Fruit fly (Drosophila melanogaster) whole organism: ENCODE measurements around the gene CG34313.

Source experiments
- CG8478 ChIP-seq: fragments of >200 bp; optimal IDR thresholded peaks from 2 replicates; lab custom pipeline; 2018; ENCODE audit warnings: inconsistent platforms
- Dll ChIP-seq: fragments of >200 bp; optimal IDR thresholded peaks from 2 replicates; lab custom pipeline; 2017
- EcR ChIP-seq, 2 experiments: fragments of >200 bp; optimal IDR thresholded peaks; 2 replicates each; lab custom pipeline; 2017; ENCODE audit warnings: missing biosample characterization in 2 of 2, missing genetic modification characterization in 2 of 2, missing genetic modification reagents in 2 of 2
- pan ChIP-seq: fragments of >200 bp; optimal IDR thresholded peaks from 2 replicates; lab custom pipeline; 2017
- psq ChIP-seq: fragments of >200 bp; optimal IDR thresholded peaks from 2 replicates; lab custom pipeline; 2017
- usp ChIP-seq: fragments of >200 bp; optimal IDR thresholded peaks from 2 replicates; lab custom pipeline; 2017; ENCODE audit warnings: missing biosample characterization, missing genetic modification characterization, mixed read lengths

dm6 chr2L:16859103-16859502, 20.2 kb upstream of the CG34313 start:
- TF ChIP-seq pan (lab: Kevin White, UChicago): peak; percentile 57
- TF ChIP-seq psq (lab: Kevin White, UChicago): no peak
- TF ChIP-seq Dll (lab: Kevin White, UChicago): no peak
- no peak for TF ChIP-seq usp (GFP tag; lab: Kevin White, UChicago)
- TF ChIP-seq CG8478: no peak
- no peak for TF ChIP-seq EcR (GFP tag; optimal IDR thresholded peaks at IDR 0.05; lab: Kevin White, UChicago)
